Fruit fly (Drosophila melanogaster) whole organism, pupa: Measurements from ENCODE around the gene CG5116.

Experiments used
- CG15710 ChIP-seq: fragments of 200-800 bp; sonication (Bioruptor generic); optimal IDR thresholded peaks from 2 replicates; lab custom pipeline; 2018; ENCODE audit warnings: missing biosample characterization, mild to moderate bottlenecking, missing genetic modification characterization, moderate library complexity
- CG9948 ChIP-seq: fragments of 200-800 bp; sonication (Bioruptor generic); optimal IDR thresholded peaks from 2 replicates; lab custom pipeline; 2018; ENCODE audit warnings: missing biosample characterization, mild to moderate bottlenecking, missing genetic modification characterization, moderate library complexity
- EcR ChIP-seq: fragments of 200-800 bp; sonication (Bioruptor generic); optimal IDR thresholded peaks from 3 replicates; lab custom pipeline; 2019; ENCODE audit warnings: missing biosample characterization, missing genetic modification characterization, mild to moderate bottlenecking, moderate library complexity, missing genetic modification reagents
- Pif1A ChIP-seq: fragments of 200-800 bp; sonication (Bioruptor generic); optimal IDR thresholded peaks from 3 replicates; lab custom pipeline; 2016; ENCODE audit warnings: missing biosample characterization, missing genetic modification characterization

DNA sequence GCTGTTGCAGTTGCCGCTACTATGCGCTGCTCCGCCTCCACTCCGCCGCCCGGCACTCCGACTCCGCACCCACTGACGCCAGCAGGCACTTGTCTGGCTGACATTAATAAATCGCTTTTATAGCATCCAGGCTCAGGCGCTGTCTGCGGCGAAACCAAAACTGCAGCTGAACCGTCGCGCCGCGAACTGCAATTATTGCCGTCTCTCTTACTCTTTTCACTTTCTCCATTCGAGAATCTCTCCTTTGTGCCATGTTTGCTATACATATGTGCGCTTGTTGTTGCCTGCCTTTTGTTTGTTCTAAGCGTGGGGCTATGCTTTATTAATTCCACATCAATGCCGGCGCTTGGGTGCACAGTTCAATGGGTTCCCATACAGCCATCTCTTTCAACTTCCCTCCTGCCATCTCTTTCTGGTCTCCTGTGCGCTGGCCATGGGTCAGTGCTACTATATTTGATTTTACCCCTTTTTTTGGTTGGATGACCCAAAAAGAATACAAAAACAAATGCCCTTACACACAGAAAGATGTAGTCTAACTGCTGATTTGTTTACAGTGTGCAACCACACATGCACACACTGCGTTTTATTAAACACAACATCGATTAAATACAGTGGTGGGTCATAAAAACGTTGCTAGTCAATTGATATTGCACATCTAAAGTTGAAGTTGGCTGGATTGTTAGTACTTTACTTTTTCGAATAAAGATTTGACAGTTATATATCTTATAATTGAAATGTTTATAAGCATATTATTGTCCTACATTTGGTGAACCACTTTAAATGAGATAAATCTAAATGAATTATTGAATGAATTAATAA lies 36.2 kb upstream of the CG5116 start:
- TF ChIP-seq EcR (GFP tag; lab: Kevin White, UChicago) (no peak), CG9948 (tag; lab: Kevin White, UChicago) (no peak), Pif1A (GFP tag; lab: Kevin White, UChicago) (no peak), CG15710 (tag; lab: Kevin White, UChicago) (no peak)
